Fruit fly (Drosophila melanogaster) whole organism, embryonic: ENCODE results near the gene Rcd2.

Source experiments
- B-H2 ChIP-seq: fragments of 200-800 bp; sonication (Bioruptor generic); optimal IDR thresholded peaks from 2 replicates; lab custom pipeline; 2018; ENCODE audit warnings: missing biosample characterization, mild to moderate bottlenecking, missing genetic modification characterization
- BEAF-32 ChIP-seq: fragments of 200-800 bp; sonication (Bioruptor generic); optimal IDR thresholded peaks from 3 replicates; lab custom pipeline; 2017; ENCODE audit warnings: missing biosample characterization, missing genetic modification characterization, mild to moderate bottlenecking, moderate library complexity, missing genetic modification reagents
- CG10321 ChIP-seq: fragments of 200-800 bp; sonication (Bioruptor generic); IDR thresholded peaks from 2 replicates; pipeline ENCODE4 v1.3.6; 2022; ENCODE audit warnings: missing biosample characterization, missing genetic modification characterization
- CG10979 ChIP-seq: fragments of 200-800 bp; sonication (Bioruptor generic); optimal IDR thresholded peaks from 2 replicates; lab custom pipeline; 2018; ENCODE audit warnings: missing biosample characterization, mild to moderate bottlenecking, missing genetic modification characterization, moderate library complexity
- CG12071 ChIP-seq: fragments of 200-800 bp; sonication (Bioruptor generic); optimal IDR thresholded peaks from 3 replicates; lab custom pipeline; 2018; ENCODE audit warnings: missing biosample characterization, mild to moderate bottlenecking, missing genetic modification characterization
- CG12769 ChIP-seq: fragments of 200-800 bp; sonication (Bioruptor generic); optimal IDR thresholded peaks from 2 replicates; lab custom pipeline; 2019; ENCODE audit warnings: missing biosample characterization, mild to moderate bottlenecking, missing genetic modification characterization, moderate library complexity
- CG15269 ChIP-seq: fragments of 200-800 bp; sonication (Bioruptor generic); optimal IDR thresholded peaks from 2 replicates; lab custom pipeline; 2018; ENCODE audit warnings: missing biosample characterization, mild to moderate bottlenecking, missing genetic modification characterization, moderate library complexity
- CG17385 ChIP-seq: fragments of 200-800 bp; sonication (Bioruptor generic); optimal IDR thresholded peaks from 3 replicates; lab custom pipeline; 2018; ENCODE audit warnings: missing biosample characterization, mild to moderate bottlenecking, missing genetic modification characterization
- CG2199 ChIP-seq: fragments of 200-800 bp; sonication (Bioruptor generic); IDR thresholded peaks from 3 replicates; pipeline ENCODE4 v1.3.6; 2022; ENCODE audit warnings: missing biosample characterization, missing genetic modification characterization
- CG34422 ChIP-seq: fragments of 200-800 bp; sonication (Bioruptor generic); IDR thresholded peaks from 3 replicates; pipeline ENCODE4 v1.3.6; 2022; ENCODE audit warnings: missing biosample characterization, missing genetic modification characterization
- CG4404 ChIP-seq: fragments of 200-800 bp; sonication (Bioruptor generic); IDR thresholded peaks from 2 replicates; pipeline ENCODE4 v1.3.6; 2022; ENCODE audit warnings: missing biosample characterization, missing genetic modification characterization
- CG4707 ChIP-seq: fragments of 200-800 bp; sonication (Bioruptor generic); optimal IDR thresholded peaks from 2 replicates; lab custom pipeline; 2018; ENCODE audit warnings: missing biosample characterization, mild to moderate bottlenecking, missing genetic modification characterization, moderate library complexity
- CG6813 ChIP-seq: fragments of 200-800 bp; sonication (Bioruptor generic); optimal IDR thresholded peaks from 2 replicates; lab custom pipeline; 2017; ENCODE audit warnings: missing biosample characterization, missing genetic modification characterization, mild to moderate bottlenecking, moderate library complexity, missing genetic modification reagents
- CG7271 ChIP-seq: fragments of 200-800 bp; sonication (Bioruptor generic); optimal IDR thresholded peaks from 2 replicates; lab custom pipeline; 2018; ENCODE audit warnings: missing biosample characterization, mild to moderate bottlenecking, missing genetic modification characterization, moderate library complexity
- CG7745 ChIP-seq: fragments of 200-800 bp; sonication (Bioruptor generic); optimal IDR thresholded peaks from 2 replicates; lab custom pipeline; 2018; ENCODE audit warnings: missing biosample characterization, mild to moderate bottlenecking, missing genetic modification characterization, moderate library complexity
- CG7839 ChIP-seq: fragments of 200-800 bp; sonication (Bioruptor generic); optimal IDR thresholded peaks from 3 replicates; lab custom pipeline; 2018; ENCODE audit warnings: missing biosample characterization, mild to moderate bottlenecking, missing genetic modification characterization, moderate library complexity
- CG8281 ChIP-seq: fragments of 200-800 bp; sonication (Bioruptor generic); optimal IDR thresholded peaks from 2 replicates; lab custom pipeline; 2018; ENCODE audit warnings: missing biosample characterization, mild to moderate bottlenecking, missing genetic modification characterization, moderate library complexity
- CG8944 ChIP-seq: fragments of 200-800 bp; sonication (Bioruptor generic); optimal IDR thresholded peaks from 3 replicates; lab custom pipeline; 2016; ENCODE audit warnings: missing biosample characterization, missing genetic modification characterization
- Dbx ChIP-seq: fragments of 200-800 bp; sonication (Bioruptor generic); IDR thresholded peaks from 3 replicates; pipeline ENCODE4 v1.3.6; 2022; ENCODE audit warnings: missing biosample characterization, missing genetic modification characterization
- Doc2 ChIP-seq: fragments of 200-800 bp; sonication (Bioruptor generic); IDR thresholded peaks from 2 replicates; pipeline ENCODE4 v1.3.6; 2022; ENCODE audit warnings: missing biosample characterization, missing genetic modification characterization
- Dp ChIP-seq: fragments of 200-800 bp; sonication (Bioruptor generic); optimal IDR thresholded peaks from 2 replicates; lab custom pipeline; 2018; ENCODE audit warnings: missing biosample characterization, mild to moderate bottlenecking, missing genetic modification characterization, moderate library complexity
- Hand ChIP-seq: fragments of 200-800 bp; sonication (Bioruptor generic); optimal IDR thresholded peaks from 2 replicates; lab custom pipeline; 2017; ENCODE audit warnings: mild to moderate bottlenecking, missing biosample characterization, missing genetic modification reagents, missing genetic modification characterization
- Jarid2 ChIP-seq: fragments of 200-800 bp; sonication (Bioruptor generic); optimal IDR thresholded peaks from 3 replicates; lab custom pipeline; 2017; ENCODE audit warnings: mild to moderate bottlenecking, missing biosample characterization, missing genetic modification reagents, missing genetic modification characterization
- NC2α ChIP-seq: fragments of 200-800 bp; sonication (Bioruptor generic); optimal IDR thresholded peaks from 2 replicates; lab custom pipeline; 2016; ENCODE audit warnings: missing biosample characterization, missing genetic modification characterization
- Opbp ChIP-seq: fragments of 200-800 bp; sonication (Bioruptor generic); IDR thresholded peaks from 3 replicates; pipeline ENCODE4 v1.3.6; 2022; ENCODE audit warnings: missing biosample characterization, missing genetic modification characterization; ENCODE audit not compliant: partially characterized antibody
- Poxn ChIP-seq: fragments of 200-800 bp; sonication (Bioruptor generic); IDR thresholded peaks from 2 replicates; pipeline ENCODE4 v1.3.6; 2022; ENCODE audit warnings: missing biosample characterization, missing genetic modification characterization
- Scr ChIP-seq: fragments of 200-800 bp; sonication (Bioruptor generic); IDR thresholded peaks from 2 replicates; pipeline ENCODE4 v1.3.6; 2022; ENCODE audit warnings: missing biosample characterization, missing genetic modification characterization; ENCODE audit not compliant: partially characterized antibody
- Tbp ChIP-seq: fragments of >200 bp; optimal IDR thresholded peaks from 2 replicates; lab custom pipeline; 2018; ENCODE audit warnings: missing biosample characterization, missing genetic modification characterization
- Vsx1 ChIP-seq: fragments of 200-800 bp; sonication (Bioruptor generic); optimal IDR thresholded peaks from 2 replicates; lab custom pipeline; 2017; ENCODE audit warnings: missing biosample characterization, mild to moderate bottlenecking, missing genetic modification characterization, missing genetic modification reagents
- ac ChIP-seq: fragments of 200-800 bp; sonication (Bioruptor generic); optimal IDR thresholded peaks from 3 replicates; lab custom pipeline; 2017; ENCODE audit warnings: missing biosample characterization, mild to moderate bottlenecking, missing genetic modification characterization
- bcd ChIP-seq: fragments of 200-800 bp; sonication (Bioruptor generic); optimal IDR thresholded peaks from 2 replicates; lab custom pipeline; 2017; ENCODE audit warnings: missing biosample characterization, mild to moderate bottlenecking, missing genetic modification characterization
- chinmo ChIP-seq: fragments of 200-800 bp; sonication (Bioruptor generic); IDR thresholded peaks from 4 replicates; pipeline ENCODE4 v1.3.6; 2022; ENCODE audit warnings: missing biosample characterization, missing genetic modification characterization; ENCODE audit not compliant: partially characterized antibody
- exex ChIP-seq: fragments of 200-800 bp; sonication (Bioruptor generic); optimal IDR thresholded peaks from 4 replicates; lab custom pipeline; 2018; ENCODE audit warnings: missing biosample characterization, mild to moderate bottlenecking, missing genetic modification characterization, moderate library complexity
- eyg ChIP-seq: fragments of 200-800 bp; sonication (Bioruptor generic); optimal IDR thresholded peaks from 3 replicates; lab custom pipeline; 2016; ENCODE audit warnings: missing biosample characterization, missing genetic modification characterization
- grn ChIP-seq: fragments of 200-800 bp; sonication (Bioruptor generic); optimal IDR thresholded peaks from 3 replicates; lab custom pipeline; 2017; ENCODE audit warnings: missing biosample characterization, missing genetic modification characterization
- gro ChIP-seq: fragments of 200-800 bp; sonication (Bioruptor generic); optimal IDR thresholded peaks from 2 replicates; lab custom pipeline; 2016; ENCODE audit warnings: missing biosample characterization, missing genetic modification characterization
- inv ChIP-seq: fragments of 200-800 bp; sonication (Bioruptor generic); IDR thresholded peaks from 2 replicates; pipeline ENCODE4 v1.3.6; 2022; ENCODE audit warnings: missing biosample characterization, missing genetic modification characterization; ENCODE audit not compliant: partially characterized antibody
- lmd ChIP-seq: fragments of 200-800 bp; sonication (Bioruptor generic); IDR thresholded peaks from 2 replicates; pipeline ENCODE4 v1.3.6; 2022; ENCODE audit warnings: missing biosample characterization, missing genetic modification characterization
- oc ChIP-seq: fragments of 200-800 bp; sonication (Bioruptor generic); optimal IDR thresholded peaks from 2 replicates; lab custom pipeline; 2018; ENCODE audit warnings: missing biosample characterization, mild to moderate bottlenecking, missing genetic modification characterization, moderate library complexity
- peb ChIP-seq: fragments of 200-800 bp; sonication (Bioruptor generic); IDR thresholded peaks from 2 replicates; pipeline ENCODE4 v1.3.6; 2022; ENCODE audit warnings: missing biosample characterization, missing genetic modification characterization
- pho ChIP-seq: fragments of 200-800 bp; sonication (Bioruptor generic); optimal IDR thresholded peaks from 2 replicates; lab custom pipeline; 2016; ENCODE audit warnings: missing biosample characterization, missing genetic modification characterization
- sd ChIP-seq: fragments of 200-800 bp; sonication (Bioruptor generic); optimal IDR thresholded peaks from 3 replicates; lab custom pipeline; 2018; ENCODE audit warnings: missing biosample characterization, mild to moderate bottlenecking, missing genetic modification characterization, moderate library complexity
- sens ChIP-seq: fragments of 200-800 bp; sonication (Bioruptor generic); peaks from one replicate; lab custom pipeline; 2016; ENCODE audit warnings: missing biosample characterization, missing genetic modification characterization
- sob ChIP-seq: fragments of 200-800 bp; sonication (Bioruptor generic); IDR thresholded peaks from 2 replicates; pipeline ENCODE4 v1.3.6; 2022; ENCODE audit warnings: missing biosample characterization, missing genetic modification characterization
- tin ChIP-seq: fragments of 200-800 bp; sonication (Bioruptor generic); optimal IDR thresholded peaks from 3 replicates; lab custom pipeline; 2016; ENCODE audit warnings: missing biosample characterization, missing genetic modification characterization
- toy ChIP-seq: fragments of 200-800 bp; sonication (Bioruptor generic); IDR thresholded peaks from 2 replicates; pipeline ENCODE4 v1.3.6; 2022; ENCODE audit warnings: missing biosample characterization, missing genetic modification characterization
- trem ChIP-seq: fragments of 200-800 bp; optimal IDR thresholded peaks from 3 replicates; lab custom pipeline; 2019; ENCODE audit warnings: missing biosample characterization, mild to moderate bottlenecking, missing genetic modification characterization, moderate library complexity

Rcd2 gene

dm6 chr3L:20548201-20548854, 8.1 kb upstream of the Rcd2 start (continued):
- peak; percentile 51 for TF ChIP-seq sd (tag; lab: Kevin White, UChicago)
- TF ChIP-seq pho (GFP tag; lab: Kevin White, UChicago), result no peak
- TF ChIP-seq Vsx1 (GFP tag; lab: Kevin White, UChicago), result peak; percentile 43
- TF ChIP-seq CG8944, result no peak
- TF ChIP-seq sens (GFP tag; lab: Kevin White, UChicago), result peak; percentile 54
- TF ChIP-seq CG12769 (tag; lab: Kevin White, UChicago), result peak; percentile 25
- no peak for TF ChIP-seq peb
- TF ChIP-seq CG34422 (GFP tag; lab: Robert Waterston, UW), result no peak
- TF ChIP-seq CG4404, result no peak
- no peak for TF ChIP-seq eyg (GFP tag; lab: Kevin White, UChicago)
- TF ChIP-seq lmd, result no peak
- TF ChIP-seq CG17385 (GFP tag; lab: Kevin White, UChicago), result no peak
- TF ChIP-seq NC2α (GFP tag; lab: Kevin White, UChicago), result no peak
- peak; percentile 2 for TF ChIP-seq CG15269
- peak; percentile 33 for TF ChIP-seq oc (tag; lab: Kevin White, UChicago)
- no peak for TF ChIP-seq Doc2 (GFP tag; lab: Robert Waterston, UW)
- peak; percentile 63; the same call in 1 of the 4 replicates for TF ChIP-seq chinmo
- TF ChIP-seq grn, result peak; percentile 61

dm6 chr3L:20540975-20541951, 1.0 kb upstream of the Rcd2 start:
- TF ChIP-seq gro (GFP tag; lab: Kevin White, UChicago) (peak; percentile 25), Opbp (GFP tag; lab: Robert Waterston, UW) (no peak), Scr (GFP tag; lab: Robert Waterston, UW) (peak; percentile 43; the same call in 1 of the 2 replicates), CG10321 (no peak), CG6813 (GFP tag; lab: Kevin White, UChicago) (no peak), Jarid2 (GFP tag; lab: Kevin White, UChicago) (no peak), CG4707 (no peak), B-H2 (GFP tag; lab: Kevin White, UChicago) (no peak), exex (no peak), CG8281 (tag; lab: Kevin White, UChicago) (no peak), Poxn (GFP tag; lab: Robert Waterston, UW) (no peak), CG7839 (tag; lab: Kevin White, UChicago) (no peak), CG12071 (no peak), Hand (GFP tag; lab: Kevin White, UChicago) (no peak), sob (GFP tag; lab: Robert Waterston, UW) (no peak), CG10979 (tag; lab: Kevin White, UChicago) (no peak), Dp (peak; percentile 75), ac (no peak), toy (GFP tag; lab: Robert Waterston, UW) (no peak), CG7745 (tag; lab: Kevin White, UChicago) (no peak), Dbx (GFP tag; lab: Robert Waterston, UW) (no peak), trem (tag; lab: Kevin White, UChicago) (peak; percentile 7), CG7271 (tag; lab: Kevin White, UChicago) (no peak), inv (GFP tag; lab: Robert Waterston, UW) (no peak), CG2199 (GFP tag; lab: Robert Waterston, UW) (no peak), Tbp (GFP tag; lab: Kevin White, UChicago) (no peak), BEAF-32 (GFP tag; lab: Kevin White, UChicago) (no peak), bcd (GFP tag; lab: Kevin White, UChicago) (no peak), tin (GFP tag; lab: Kevin White, UChicago) (no peak)
